Fruit fly (Drosophila melanogaster) whole organism, embryonic: ENCODE data around the gene CG12773.

Experiments
- Abd-B ChIP-seq: fragments of 200-800 bp; sonication (Bioruptor generic); optimal IDR thresholded peaks from 2 replicates; lab custom pipeline; 2018; ENCODE audit warnings: missing biosample characterization, mild to moderate bottlenecking, missing genetic modification characterization, moderate library complexity
- Ada2b ChIP-seq: fragments of 200-800 bp; sonication (Bioruptor generic); IDR thresholded peaks from 2 replicates; pipeline ENCODE4 v1.3.6; 2022; ENCODE audit warnings: missing biosample characterization, missing genetic modification characterization
- Awh ChIP-seq: fragments of 200-800 bp; sonication (Bioruptor generic); IDR thresholded peaks from 2 replicates; pipeline ENCODE4, ENCODE4 v1.3.6; 2022; ENCODE audit warnings: missing biosample characterization, missing genetic modification characterization
- B-H2 ChIP-seq: fragments of 200-800 bp; sonication (Bioruptor generic); optimal IDR thresholded peaks from 2 replicates; lab custom pipeline; 2018; ENCODE audit warnings: missing biosample characterization, mild to moderate bottlenecking, missing genetic modification characterization
- CG10267 ChIP-seq: fragments of 200-800 bp; sonication (Bioruptor generic); optimal IDR thresholded peaks from 2 replicates; lab custom pipeline; 2018; ENCODE audit warnings: missing biosample characterization, mild to moderate bottlenecking, missing genetic modification characterization, moderate library complexity
- CG10462 ChIP-seq: fragments of 200-800 bp; sonication (Bioruptor generic); optimal IDR thresholded peaks from 2 replicates; lab custom pipeline; 2016; ENCODE audit warnings: missing biosample characterization, missing genetic modification characterization
- CG10979 ChIP-seq: fragments of 200-800 bp; sonication (Bioruptor generic); optimal IDR thresholded peaks from 2 replicates; lab custom pipeline; 2018; ENCODE audit warnings: missing biosample characterization, mild to moderate bottlenecking, missing genetic modification characterization, moderate library complexity
- CG11085 ChIP-seq: fragments of 200-800 bp; sonication (Bioruptor generic); IDR thresholded peaks from 2 replicates; pipeline ENCODE4 v1.3.6; 2022; ENCODE audit warnings: missing biosample characterization, missing genetic modification characterization
- CG12391 ChIP-seq: fragments of 200-800 bp; sonication (Bioruptor generic); optimal IDR thresholded peaks from 3 replicates; lab custom pipeline; 2018; ENCODE audit warnings: missing biosample characterization, mild to moderate bottlenecking, missing genetic modification characterization, moderate library complexity
- CG13296 ChIP-seq: fragments of 200-800 bp; sonication (Bioruptor generic); optimal IDR thresholded peaks from 3 replicates; lab custom pipeline; 2018; ENCODE audit warnings: missing biosample characterization, mild to moderate bottlenecking, missing genetic modification characterization
- CG15514 ChIP-seq: fragments of 200-800 bp; sonication (Bioruptor generic); optimal IDR thresholded peaks from 3 replicates; lab custom pipeline; 2017; ENCODE audit warnings: missing biosample characterization, missing genetic modification characterization, mild to moderate bottlenecking, moderate library complexity, missing genetic modification reagents
- CG1603 ChIP-seq: fragments of 200-800 bp; sonication (Bioruptor generic); optimal IDR thresholded peaks from 2 replicates; lab custom pipeline; 2019; ENCODE audit warnings: missing biosample characterization, mild to moderate bottlenecking, missing genetic modification characterization, moderate library complexity
- CG17385 ChIP-seq: fragments of 200-800 bp; sonication (Bioruptor generic); optimal IDR thresholded peaks from 3 replicates; lab custom pipeline; 2018; ENCODE audit warnings: missing biosample characterization, mild to moderate bottlenecking, missing genetic modification characterization
- CG17802 ChIP-seq: fragments of 200-800 bp; sonication (Bioruptor generic); optimal IDR thresholded peaks from 2 replicates; lab custom pipeline; 2018; ENCODE audit warnings: missing biosample characterization, mild to moderate bottlenecking, missing genetic modification characterization, moderate library complexity
- CG2875 ChIP-seq: fragments of 200-800 bp; sonication (Bioruptor generic); optimal IDR thresholded peaks from 2 replicates; lab custom pipeline; 2017; ENCODE audit warnings: missing biosample characterization, mild to moderate bottlenecking, missing genetic modification characterization, missing genetic modification reagents
- CG3281 ChIP-seq: fragments of 200-800 bp; sonication (Bioruptor generic); optimal IDR thresholded peaks from 3 replicates; lab custom pipeline; 2017; ENCODE audit warnings: missing biosample characterization, mild to moderate bottlenecking, missing genetic modification characterization
- CG34376 ChIP-seq: fragments of 200-800 bp; sonication (Bioruptor generic); optimal IDR thresholded peaks from 2 replicates; lab custom pipeline; 2018; ENCODE audit warnings: missing biosample characterization, mild to moderate bottlenecking, missing genetic modification characterization
- CG6813 ChIP-seq: fragments of 200-800 bp; sonication (Bioruptor generic); optimal IDR thresholded peaks from 2 replicates; lab custom pipeline; 2017; ENCODE audit warnings: missing biosample characterization, missing genetic modification characterization, mild to moderate bottlenecking, moderate library complexity, missing genetic modification reagents
- CG8290 ChIP-seq, 3 experiments: fragments of 200-800 bp; sonication (Bioruptor generic); optimal IDR thresholded peaks; 2 replicates each; lab custom pipeline; 2016 to 2019; ENCODE audit warnings: missing biosample characterization in 3 of 3, missing genetic modification characterization in 3 of 3, mild to moderate bottlenecking in 2 of 3, moderate library complexity in 1 of 3
- CG9727 ChIP-seq: fragments of 200-800 bp; sonication (Bioruptor generic); optimal IDR thresholded peaks from 3 replicates; lab custom pipeline; 2017; ENCODE audit warnings: missing biosample characterization, mild to moderate bottlenecking, missing genetic modification characterization
- CTCF ChIP-seq: fragments of 200-800 bp; sonication (Bioruptor generic); optimal IDR thresholded peaks from 2 replicates; lab custom pipeline; 2017; ENCODE audit warnings: missing biosample characterization, mild to moderate bottlenecking, missing genetic modification characterization, moderate library complexity
- Dbx ChIP-seq: fragments of 200-800 bp; sonication (Bioruptor generic); IDR thresholded peaks from 3 replicates; pipeline ENCODE4 v1.3.6; 2022; ENCODE audit warnings: missing biosample characterization, missing genetic modification characterization
- Dref ChIP-seq: fragments of 200-800 bp; sonication (Bioruptor generic); IDR thresholded peaks from 2 replicates; pipeline ENCODE4 v1.3.6; 2022; ENCODE audit warnings: missing biosample characterization, missing genetic modification characterization
- E2f2 ChIP-seq: fragments of 200-800 bp; sonication (Bioruptor generic); IDR thresholded peaks from 2 replicates; pipeline ENCODE4 v1.3.6; 2022; ENCODE audit warnings: missing biosample characterization, missing genetic modification characterization
- Hmx ChIP-seq: fragments of 200-800 bp; sonication (Bioruptor generic); optimal IDR thresholded peaks from 2 replicates; lab custom pipeline; 2016; ENCODE audit warnings: missing biosample characterization, missing genetic modification characterization
- Hr51 ChIP-seq, 2 experiments: fragments of 200-800 bp; sonication (Bioruptor generic); optimal IDR thresholded peaks; 2 replicates in 1 of 2; 3 replicates in 1 of 2; lab custom pipeline; 2016 to 2018; ENCODE audit warnings: missing biosample characterization in 2 of 2, missing genetic modification characterization in 2 of 2, mild to moderate bottlenecking in 1 of 2, moderate library complexity in 1 of 2
- Max ChIP-seq: fragments of 200-800 bp; sonication (Bioruptor generic); optimal IDR thresholded peaks from 2 replicates; lab custom pipeline; 2016; ENCODE audit warnings: missing biosample characterization, mild to moderate bottlenecking, missing genetic modification characterization
- Oaz ChIP-seq: fragments of 200-800 bp; sonication (Bioruptor generic); IDR thresholded peaks from 2 replicates; pipeline ENCODE4 v1.3.6; 2022; ENCODE audit warnings: missing biosample characterization, missing genetic modification characterization
- Optix ChIP-seq: fragments of 200-800 bp; sonication (Bioruptor generic); IDR thresholded peaks from 3 replicates; pipeline ENCODE4 v1.3.6; 2022; ENCODE audit warnings: missing biosample characterization, missing genetic modification characterization
- YL-1 ChIP-seq: fragments of 200-800 bp; sonication (Bioruptor generic); optimal IDR thresholded peaks from 3 replicates; lab custom pipeline; 2017; ENCODE audit warnings: missing biosample characterization, mild to moderate bottlenecking, missing genetic modification characterization
- amos ChIP-seq: fragments of 200-800 bp; sonication (Bioruptor generic); IDR thresholded peaks from 2 replicates; pipeline ENCODE4 v1.3.6; 2022; ENCODE audit warnings: missing biosample characterization, missing genetic modification characterization; ENCODE audit not compliant: partially characterized antibody
- ara ChIP-seq: fragments of 200-800 bp; sonication (Bioruptor generic); IDR thresholded peaks from 2 replicates; pipeline ENCODE4 v1.3.6; 2022; ENCODE audit warnings: missing biosample characterization, missing genetic modification characterization
- ase ChIP-seq: fragments of 200-800 bp; sonication (Bioruptor generic); IDR thresholded peaks from 3 replicates; pipeline ENCODE4 v1.3.6; 2022; ENCODE audit warnings: missing biosample characterization, missing genetic modification characterization
- ato ChIP-seq: fragments of 200-800 bp; sonication (Bioruptor generic); IDR thresholded peaks from 2 replicates; pipeline ENCODE4 v1.3.6; 2022; ENCODE audit warnings: missing biosample characterization, missing genetic modification characterization; ENCODE audit not compliant: partially characterized antibody
- bbx ChIP-seq: fragments of 200-800 bp; sonication (Bioruptor generic); IDR thresholded peaks from 2 replicates; pipeline ENCODE4 v1.3.6; 2022; ENCODE audit warnings: missing biosample characterization, missing genetic modification characterization; ENCODE audit not compliant: partially characterized antibody
- esg ChIP-seq: fragments of 200-800 bp; sonication (Bioruptor generic); conservative IDR thresholded peaks from 2 replicates; pipeline ENCODE4 v1.3.6; 2022; ENCODE audit warnings: missing biosample characterization, missing genetic modification characterization
- exex ChIP-seq: fragments of 200-800 bp; sonication (Bioruptor generic); optimal IDR thresholded peaks from 4 replicates; lab custom pipeline; 2018; ENCODE audit warnings: missing biosample characterization, mild to moderate bottlenecking, missing genetic modification characterization, moderate library complexity
- fru ChIP-seq: fragments of >200 bp; optimal IDR thresholded peaks from 2 replicates; lab custom pipeline; 2017
- lab ChIP-seq: fragments of 200-800 bp; sonication (Bioruptor generic); optimal IDR thresholded peaks from 3 replicates; lab custom pipeline; 2017; ENCODE audit warnings: missing biosample characterization, missing genetic modification characterization, mild to moderate bottlenecking, moderate library complexity, missing genetic modification reagents
- otp ChIP-seq: fragments of 200-800 bp; sonication (Bioruptor generic); IDR thresholded peaks from 3 replicates; pipeline ENCODE4, ENCODE4 v1.3.6; 2022; ENCODE audit warnings: missing biosample characterization, missing genetic modification characterization
- row ChIP-seq: fragments of 200-800 bp; sonication (Bioruptor generic); IDR thresholded peaks from 3 replicates; pipeline ENCODE4 v1.3.6; 2022; ENCODE audit warnings: missing biosample characterization, missing genetic modification characterization
- sd ChIP-seq: fragments of 200-800 bp; sonication (Bioruptor generic); optimal IDR thresholded peaks from 3 replicates; lab custom pipeline; 2018; ENCODE audit warnings: missing biosample characterization, mild to moderate bottlenecking, missing genetic modification characterization, moderate library complexity
- seq ChIP-seq: fragments of 200-800 bp; sonication (Bioruptor generic); IDR thresholded peaks from 2 replicates; pipeline ENCODE4 v1.3.6; 2022; ENCODE audit warnings: missing biosample characterization, missing genetic modification characterization
- sima ChIP-seq: fragments of 200-800 bp; sonication (Bioruptor generic); optimal IDR thresholded peaks from 2 replicates; lab custom pipeline; 2016; ENCODE audit warnings: missing biosample characterization, missing genetic modification characterization
- sr ChIP-seq: fragments of 200-800 bp; sonication (Bioruptor generic); IDR thresholded peaks from 3 replicates; pipeline ENCODE4 v1.3.6; 2022; ENCODE audit warnings: missing biosample characterization, missing genetic modification characterization
- sug ChIP-seq: fragments of 200-800 bp; optimal IDR thresholded peaks from 2 replicates; lab custom pipeline; 2019; ENCODE audit warnings: missing biosample characterization, mild to moderate bottlenecking, missing genetic modification characterization, moderate library complexity
- tio ChIP-seq: fragments of 200-800 bp; sonication (Bioruptor generic); optimal IDR thresholded peaks from 2 replicates; lab custom pipeline; 2017; ENCODE audit warnings: missing biosample characterization, missing genetic modification characterization, inconsistent platforms
- unc-4 ChIP-seq: fragments of 200-800 bp; sonication (Bioruptor generic); IDR thresholded peaks from 2 replicates; pipeline ENCODE4 v1.3.6; 2022; ENCODE audit warnings: missing biosample characterization, missing genetic modification characterization; ENCODE audit not compliant: partially characterized antibody
- wor ChIP-seq: fragments of 200-800 bp; sonication (Bioruptor generic); IDR thresholded peaks from 2 replicates; pipeline ENCODE4 v1.3.6; 2022; ENCODE audit warnings: missing biosample characterization, missing genetic modification characterization

The CG12773 gene

DNA sequence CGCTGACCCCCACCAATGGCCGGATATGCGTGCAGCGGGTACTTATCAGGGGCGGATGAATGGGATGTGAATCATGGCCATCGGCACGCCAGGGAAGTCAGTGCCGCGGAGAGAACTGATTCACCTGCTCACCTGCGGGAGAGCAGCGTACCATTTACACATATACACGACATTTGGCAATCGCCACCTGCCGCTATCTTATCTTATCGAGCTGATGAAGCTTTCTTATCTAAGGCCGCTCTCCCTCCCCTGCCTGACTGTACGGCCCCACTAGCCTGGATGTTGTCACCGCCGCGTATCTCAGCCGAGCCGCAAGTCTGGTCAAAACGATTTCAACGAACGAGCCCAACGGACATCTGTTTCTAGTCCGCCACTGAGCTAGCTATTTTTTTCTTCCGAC is 7.5 kb downstream of the CG12773 start, which contains the start of gene Tsp2A (continued):
- TF ChIP-seq exex (tag; lab: Kevin White, UChicago) (peak; percentile 20), CG9727 (GFP tag; lab: Kevin White, UChicago) (no peak), Optix (GFP tag; lab: Robert Waterston, UW) (no peak), bbx (no peak), CG10267 (tag; lab: Kevin White, UChicago) (no peak), CG34376 (GFP tag; lab: Kevin White, UChicago) (no peak), lab (GFP tag; lab: Kevin White, UChicago) (peak; percentile 6), ase (GFP tag; lab: Robert Waterston, UW) (no peak), amos (no peak), Dref (GFP tag; lab: Robert Waterston, UW) (0 out of 2 replicates have a peak, but pooled peaks have one; percentile 2), CG10462 (GFP tag; lab: Kevin White, UChicago) (no peak), CG11085 (GFP tag; lab: Robert Waterston, UW) (no peak), sd (tag; lab: Kevin White, UChicago) (peak; percentile 17), Dbx (GFP tag; lab: Robert Waterston, UW) (no peak), CTCF (GFP tag; lab: Kevin White, UChicago) (no peak), sug (tag; lab: Kevin White, UChicago) (peak; percentile 33)

DNA sequence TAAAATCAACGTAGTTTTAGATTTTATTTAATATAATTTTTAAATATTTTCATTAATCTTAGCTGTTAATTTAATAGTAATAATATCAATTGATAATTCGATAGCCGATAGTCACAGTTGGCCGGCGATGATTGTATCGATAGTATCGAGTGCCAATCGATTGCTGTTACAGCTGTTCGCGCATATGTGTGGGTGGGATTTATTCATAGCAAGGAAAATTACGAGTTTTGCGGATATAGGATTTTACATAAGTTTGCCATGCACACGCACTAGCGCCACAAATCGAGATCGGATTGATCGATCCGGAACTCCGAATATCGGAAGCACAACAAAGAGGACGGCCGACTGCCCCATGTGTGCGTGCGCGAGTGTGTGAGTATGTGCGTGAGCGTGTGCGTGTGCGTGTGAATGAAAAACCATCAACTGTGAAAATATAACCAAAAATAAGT is 11.8 kb downstream of the CG12773 start, which contains the start of gene Naa30A:
Gene Naa30A, plus strand, starts transcription at position 163 of the 449 bp plus-strand sequence.
- no peak for TF ChIP-seq sima (GFP tag; lab: Kevin White, UChicago)
- no peak for TF ChIP-seq tio (GFP tag; lab: Kevin White, UChicago)
- TF ChIP-seq YL-1 (GFP tag; lab: Kevin White, UChicago): peak; percentile 38
- peak; percentile 7 for TF ChIP-seq CG3281 (GFP tag; lab: Kevin White, UChicago)
- peak; percentile 34 for TF ChIP-seq CG10267 (tag; lab: Kevin White, UChicago)
- peak; percentile 27 for TF ChIP-seq CG13296
- no peak for TF ChIP-seq Oaz (GFP tag; lab: Robert Waterston, UW)
- no peak for TF ChIP-seq CG17802
- TF ChIP-seq CG2875 (GFP tag; lab: Kevin White, UChicago): no peak
- no peak for TF ChIP-seq Abd-B (GFP tag; lab: Kevin White, UChicago)
- no peak for TF ChIP-seq seq (GFP tag; lab: Robert Waterston, UW)
- TF ChIP-seq Hmx (GFP tag; lab: Kevin White, UChicago): no peak
- TF ChIP-seq row (GFP tag; lab: Robert Waterston, UW): peak; percentile 52; the same call in 2 of the 3 replicates
- TF ChIP-seq CG8290 (GFP tag; optimal IDR thresholded peaks at IDR 0.05; lab: Kevin White, UChicago): peak; percentile 1
- peak in 1 of 2 experiments; percentile 36 for TF ChIP-seq CG8290 (tag; optimal IDR thresholded peaks at IDR 0.05; lab: Kevin White, UChicago)
- TF ChIP-seq ato (GFP tag; lab: Robert Waterston, UW): peak; percentile 94
- no peak for TF ChIP-seq CG10979 (tag; lab: Kevin White, UChicago)
- TF ChIP-seq Hr51 (GFP tag; optimal IDR thresholded peaks at IDR 0.05; lab: Kevin White, UChicago): peak in 1 of 2 experiments; percentile 17
- TF ChIP-seq E2f2: peak; percentile 49
- TF ChIP-seq B-H2 (GFP tag; lab: Kevin White, UChicago): peak; percentile 15
- peak; percentile 24 for TF ChIP-seq CG12391
- TF ChIP-seq esg: no peak
- TF ChIP-seq bbx: peak; percentile 97
- TF ChIP-seq fru (lab: Kevin White, UChicago): no peak
- TF ChIP-seq sr (GFP tag; lab: Robert Waterston, UW): peak; percentile 64; the same call in 1 of the 3 replicates
- TF ChIP-seq Max (GFP tag; lab: Kevin White, UChicago): peak; percentile 36
- TF ChIP-seq lab (GFP tag; lab: Kevin White, UChicago): peak; percentile 6
- TF ChIP-seq Ada2b (GFP tag; lab: Robert Waterston, UW): no peak
- no peak for TF ChIP-seq CG1603 (tag; lab: Kevin White, UChicago)
- TF ChIP-seq unc-4 (GFP tag; lab: Robert Waterston, UW): peak; percentile 96
- TF ChIP-seq CG6813 (GFP tag; lab: Kevin White, UChicago): no peak
- TF ChIP-seq CG15514 (GFP tag; lab: Kevin White, UChicago): peak; percentile 75
- TF ChIP-seq ara: no peak
- no peak for TF ChIP-seq Awh (GFP tag; lab: Robert Waterston, UW)
- TF ChIP-seq wor (GFP tag; lab: Robert Waterston, UW): no peak
- TF ChIP-seq CG17385: no peak
- no peak for TF ChIP-seq otp (GFP tag; lab: Robert Waterston, UW)
